Worm (Caenorhabditis elegans) whole organism, L1 larva: ENCODE data around the gene F36F12.2.

Source experiments
- egl-13 ChIP-seq: sonication (generic microtip); optimal IDR thresholded peaks from 2 replicates; lab custom pipeline; 2016; ENCODE audit warnings: missing genotype, missing genetic modification reagents, missing genetic modification characterization, missing compliant biosample characterization
- fkh-4 ChIP-seq: sonication (generic microtip); optimal IDR thresholded peaks from 2 replicates; lab custom pipeline; 2016; ENCODE audit warnings: missing compliant biosample characterization, missing genetic modification characterization, borderline replicate concordance
- mab-9 ChIP-seq: fragments of 200-800 bp; sonication (Bioruptor generic); IDR thresholded peaks from 2 replicates; pipeline ENCODE4 v1.3.6; 2022; ENCODE audit warnings: missing genetic modification reagents, missing genetic modification characterization, missing compliant biosample characterization
- ztf-11 ChIP-seq, 2 experiments: sonication (generic microtip); optimal IDR thresholded peaks; 2 replicates each; lab custom pipeline; 2016 to 2017; ENCODE audit warnings: missing genetic modification characterization in 2 of 2, missing biosample characterization in 1 of 2, missing compliant biosample characterization in 1 of 2
- ztf-4 ChIP-seq: fragments of 150-350 bp; optimal IDR thresholded peaks from 2 replicates; lab custom pipeline; 2014; ENCODE audit warnings: missing biosample characterization, missing genetic modification characterization

DNA sequence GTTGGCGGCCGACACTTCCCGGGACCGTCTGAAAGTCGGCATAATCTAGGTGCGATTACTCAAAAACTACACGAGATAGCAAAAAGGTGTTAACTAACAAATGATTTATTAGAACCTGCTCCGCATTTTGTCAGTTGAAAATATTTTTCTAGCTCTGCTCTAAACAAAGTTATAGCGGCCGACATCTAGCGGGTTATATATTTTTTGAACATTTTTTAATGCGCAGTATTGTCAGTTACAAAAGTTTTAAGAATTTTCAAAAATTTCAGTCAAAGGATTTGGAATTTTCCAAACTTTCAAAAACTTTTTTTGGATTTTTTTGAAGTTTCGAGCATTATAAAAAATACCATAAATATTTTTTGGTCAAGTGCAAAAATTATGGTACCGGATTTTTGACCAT lies 13.8 kb downstream of the F36F12.2 start:
- no peak for TF ChIP-seq ztf-4 (tag; lab: Kevin White, UChicago)
- no peak for TF ChIP-seq fkh-4
- TF ChIP-seq ztf-11 (tag; optimal IDR thresholded peaks at IDR 0.05; lab: Kevin White, UChicago): no peak
- TF ChIP-seq egl-13 (tag; lab: Kevin White, UChicago): no peak
- no peak for TF ChIP-seq mab-9
